Worm (Caenorhabditis elegans): ENCODE data around the gene nucb-1.

nucb-1 gene

DNA sequence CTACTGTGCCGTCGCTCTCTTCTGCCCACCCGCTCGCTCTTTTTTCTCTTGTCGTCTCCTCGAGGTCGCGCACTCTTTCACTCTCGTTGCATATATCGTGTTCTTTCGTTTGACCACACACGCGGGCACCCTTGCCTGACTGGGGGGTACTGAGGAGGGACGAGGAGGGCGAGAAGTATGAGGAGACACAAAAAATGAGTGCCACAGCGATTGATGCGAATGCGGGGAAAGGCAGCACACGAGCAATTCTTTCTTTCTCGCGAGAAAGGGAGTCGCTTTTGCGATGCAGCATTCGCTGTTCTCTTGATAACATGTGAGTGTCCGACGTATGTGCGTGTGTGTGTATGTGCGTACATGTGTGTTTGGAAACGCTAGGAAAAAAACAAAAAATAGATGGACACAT lies 9.0 kb upstream of the nucb-1 start (continued):
- TF ChIP-seq ceh-8 (GFP tag; optimal IDR thresholded peaks at IDR 0.05): peak; percentile 74
- TF ChIP-seq isw-1 (GFP tag; IDR thresholded peaks at IDR 0.05): peak; percentile 40; the same call in 1 of the 2 replicates
- peak; percentile 34; the same call in 1 of the 2 replicates for TF ChIP-seq mab-9 (GFP tag; IDR thresholded peaks at IDR 0.05)
- no peak for TF ChIP-seq nhr-85 (tag)
- TF ChIP-seq dpl-1 (GFP tag; optimal IDR thresholded peaks at IDR 0.05): peak in 1 of 3 experiments; percentile 28
- peak; percentile 74 for TF ChIP-seq rnt-1 (tag; optimal IDR thresholded peaks at IDR 0.05)
- peak; percentile 81 for TF ChIP-seq fkh-8 (tag; optimal IDR thresholded peaks at IDR 0.05)
- peak; percentile 24; the same call in 1 of the 2 replicates for TF ChIP-seq ceh-88 (GFP tag; IDR thresholded peaks at IDR 0.05)
- TF ChIP-seq nhr-90 (tag; optimal IDR thresholded peaks at IDR 0.05; ENCODE audit: poor library complexity): peak; percentile 54
- TF ChIP-seq lin-35 (GFP tag; optimal IDR thresholded peaks at IDR 0.05): peak; percentile 53 to 58
- TF ChIP-seq pqm-1 (tag; optimal IDR thresholded peaks at IDR 0.05): no peak
- peak; percentile 70 for TF ChIP-seq C16A3.4 (tag; optimal IDR thresholded peaks at IDR 0.05)
- TF ChIP-seq skn-1 (tag; optimal IDR thresholded peaks at IDR 0.05): peak; percentile 10
- peak; percentile 71 for TF ChIP-seq pag-3 (tag; optimal IDR thresholded peaks at IDR 0.05; ENCODE audit: borderline replicate concordance, insufficient read depth)
- TF ChIP-seq efl-3 (GFP tag; optimal IDR thresholded peaks at IDR 0.05): no peak
- peak; percentile 69 for TF ChIP-seq tbx-2 (tag; optimal IDR thresholded peaks at IDR 0.05)
- TF ChIP-seq C34B4.2 (tag; optimal IDR thresholded peaks at IDR 0.05): no peak
- TF ChIP-seq lin-14 (GFP tag; optimal IDR thresholded peaks at IDR 0.05): peak; percentile 99
- peak; percentile 72 for TF ChIP-seq nhr-20 (tag; optimal IDR thresholded peaks at IDR 0.05)
- TF ChIP-seq elt-2 (tag; optimal IDR thresholded peaks at IDR 0.05): no peak
- TF ChIP-seq nhr-237 (tag; optimal IDR thresholded peaks at IDR 0.05): no peak
- TF ChIP-seq elt-3 (tag; optimal IDR thresholded peaks at IDR 0.05): peak in 1 of 6 experiments; percentile 7
- no peak for TF ChIP-seq grh-1 (GFP tag; IDR thresholded peaks at IDR 0.05)
- TF ChIP-seq lin-13 (GFP tag; optimal IDR thresholded peaks at IDR 0.05): peak; percentile 42
- peak; percentile 33 for TF ChIP-seq jun-1 (tag; optimal IDR thresholded peaks at IDR 0.05)
- peak; percentile 74 for TF ChIP-seq irx-1 (tag; optimal IDR thresholded peaks at IDR 0.05)
- peak; percentile 28 for TF ChIP-seq snpc-4 (tag; optimal IDR thresholded peaks at IDR 0.05)
- no peak for TF ChIP-seq ama-1 (optimal IDR thresholded peaks at IDR 0.05)
- TF ChIP-seq nhr-77 (tag; optimal IDR thresholded peaks at IDR 0.05): peak; percentile 54
- TF ChIP-seq unc-30 (tag; optimal IDR thresholded peaks at IDR 0.05): no peak
- peak; percentile 44 to 81 for TF ChIP-seq lsy-2 (tag; optimal IDR thresholded peaks at IDR 0.05)

DNA sequence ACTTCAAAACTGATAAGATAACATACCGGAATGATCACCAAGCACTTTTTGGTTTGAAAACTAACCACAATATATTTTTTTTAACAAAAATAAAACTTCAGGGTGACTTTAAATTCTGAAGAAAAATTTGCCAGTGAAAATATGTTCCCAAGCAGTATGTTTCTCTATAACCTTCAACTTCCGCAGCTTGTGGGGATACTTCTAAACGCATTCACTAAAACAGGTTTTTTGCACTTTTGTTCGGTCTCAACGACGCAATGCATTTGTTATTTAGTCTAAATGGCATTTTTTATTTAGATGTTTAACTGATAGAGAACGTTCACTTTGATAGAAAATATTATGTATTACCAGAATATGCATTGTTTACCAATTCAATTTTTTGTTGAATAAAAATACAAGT lies 8.3 kb upstream of the nucb-1 start:
- TF ChIP-seq nhr-85 (tag) (peak; percentile 60), mdl-1 (tag; optimal IDR thresholded peaks at IDR 0.05) (no peak), efl-1 (optimal IDR thresholded peaks at IDR 0.05) (no peak), efl-1 (GFP tag; optimal IDR thresholded peaks at IDR 0.05 in 1 of 2) (peak in 1 of 2 experiments; percentile 62), efl-3 (GFP tag; optimal IDR thresholded peaks at IDR 0.05) (no peak), blmp-1 (tag; optimal IDR thresholded peaks at IDR 0.05) (peak; percentile 27), grh-1 (GFP tag; IDR thresholded peaks at IDR 0.05) (peak; percentile 76), nhr-11 (tag; optimal IDR thresholded peaks at IDR 0.05) (no peak), lin-14 (GFP tag; optimal IDR thresholded peaks at IDR 0.05) (peak; percentile 14), elt-3 (tag; optimal IDR thresholded peaks at IDR 0.05) (peak in 1 of 6 experiments; percentile 38), ztf-4 (tag; optimal IDR thresholded peaks at IDR 0.05) (no peak), sox-4 (tag; optimal IDR thresholded peaks at IDR 0.05) (no peak)

DNA sequence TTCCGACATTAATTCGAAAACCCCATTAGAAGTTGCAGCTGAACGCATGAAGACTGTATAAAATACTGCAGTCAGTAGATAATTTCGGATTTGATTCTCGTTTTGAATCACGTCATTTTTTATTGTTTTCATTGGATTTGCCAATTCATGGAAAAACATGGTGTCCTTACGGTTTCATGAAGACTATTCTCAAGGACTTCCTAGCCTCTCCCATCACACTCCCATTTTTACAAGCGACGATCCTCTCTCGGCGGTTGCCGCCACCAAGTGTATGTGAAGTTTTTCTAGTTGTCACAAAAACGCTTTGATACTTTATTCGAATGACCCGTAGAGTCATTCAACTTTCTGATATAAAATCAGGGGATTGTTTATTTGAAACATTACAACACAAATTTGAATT lies 7.7 kb upstream of the nucb-1 start:
- TF ChIP-seq grh-1 (GFP tag; IDR thresholded peaks at IDR 0.05) (no peak), snu-23 (GFP tag; optimal IDR thresholded peaks at IDR 0.05) (no peak), lsy-2 (tag; optimal IDR thresholded peaks at IDR 0.05) (peak in 1 of 2 experiments; percentile 1), lin-14 (GFP tag; optimal IDR thresholded peaks at IDR 0.05) (peak; percentile 59), blmp-1 (tag; optimal IDR thresholded peaks at IDR 0.05) (peak; percentile 53)
